Worm (Caenorhabditis elegans): ENCODE results near the gene sre-44.
A peak's percentile ranks its signal among the peaks of the same experiment; 100 is the strongest.

sre-44 gene

DNA sequence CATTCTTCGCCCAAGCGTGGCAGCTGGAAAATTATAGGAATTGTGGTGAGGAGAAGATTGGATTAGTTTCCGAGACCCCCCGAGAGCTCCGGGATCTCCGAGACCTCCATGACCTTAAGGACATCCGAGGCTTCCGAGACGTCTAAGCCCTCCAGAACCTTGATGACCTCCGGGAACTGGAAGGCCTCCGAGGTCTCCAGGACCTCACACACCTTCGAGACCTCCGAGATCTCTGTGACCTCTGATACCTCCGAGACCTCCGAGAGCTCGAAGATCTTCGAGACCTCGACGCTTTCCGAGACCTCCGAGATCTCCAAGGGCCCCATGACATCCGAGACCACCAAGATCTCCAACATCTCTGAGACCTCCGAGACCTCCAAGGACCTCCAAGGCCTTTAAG lies 32.9 kb downstream of the sre-44 start:
- no peak for TF ChIP-seq ref-2 (tag; optimal IDR thresholded peaks at IDR 0.05)
- TF ChIP-seq ceh-24 (tag; optimal IDR thresholded peaks at IDR 0.05): no peak
- TF ChIP-seq sox-4 (tag; optimal IDR thresholded peaks at IDR 0.05): no peak
- TF ChIP-seq nhr-11 (tag; optimal IDR thresholded peaks at IDR 0.05): no peak
- no peak for TF ChIP-seq rnt-1 (tag; optimal IDR thresholded peaks at IDR 0.05)
- no peak for TF ChIP-seq dmd-4 (tag; optimal IDR thresholded peaks at IDR 0.05; ENCODE audit: borderline replicate concordance)
- no peak for TF ChIP-seq pag-3 (tag; optimal IDR thresholded peaks at IDR 0.05; ENCODE audit: borderline replicate concordance)
- no peak for TF ChIP-seq ceh-19 (GFP tag; optimal IDR thresholded peaks at IDR 0.05)
- no peak for TF ChIP-seq tbx-2 (tag; optimal IDR thresholded peaks at IDR 0.05)
- TF ChIP-seq K02D7.2 (tag; optimal IDR thresholded peaks at IDR 0.05): no peak
- no peak for TF ChIP-seq hlh-15 (tag; optimal IDR thresholded peaks at IDR 0.05)
- TF ChIP-seq K09A11.1 (tag; optimal IDR thresholded peaks at IDR 0.05; ENCODE audit: insufficient read depth): no peak
- TF ChIP-seq ceh-45 (GFP tag; IDR thresholded peaks at IDR 0.05): no peak
- TF ChIP-seq tbx-7 (tag; optimal IDR thresholded peaks at IDR 0.05): no peak
- no peak for TF ChIP-seq hlh-8 (tag; optimal IDR thresholded peaks at IDR 0.05)
- no peak for TF ChIP-seq lin-11 (tag; optimal IDR thresholded peaks at IDR 0.05)
- no peak for TF ChIP-seq che-1 (tag; optimal IDR thresholded peaks at IDR 0.05)
- no peak for TF ChIP-seq ceh-31 (tag; optimal IDR thresholded peaks at IDR 0.05)
- no peak for TF ChIP-seq hlh-30 (tag; optimal IDR thresholded peaks at IDR 0.05; ENCODE audit: insufficient read depth)

DNA sequence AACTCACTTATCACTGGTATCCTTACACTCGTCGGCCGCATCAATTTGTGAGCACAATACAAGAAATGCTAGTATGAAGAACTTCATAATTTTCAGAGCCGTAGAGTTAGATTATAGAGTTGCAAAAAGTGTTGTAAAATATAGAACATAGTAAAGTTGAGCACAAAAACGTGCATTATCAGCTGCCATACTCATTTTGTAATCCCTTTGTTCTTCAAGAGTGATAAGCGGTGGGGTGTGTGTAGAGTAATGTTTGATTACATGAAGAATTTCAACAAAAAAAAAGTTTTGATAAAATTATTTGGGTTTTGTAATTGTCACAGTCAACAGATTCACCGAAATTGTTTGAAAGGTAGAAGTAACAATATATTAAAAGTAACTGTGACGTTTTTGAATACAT lies 33.5 kb downstream of the sre-44 start, which contains the start of the genes Y39G8B.13 and Y39G8B.10:
Gene Y39G8B.13, minus strand, starts transcription at position 125 of the 400 bp plus-strand sequence.
Gene Y39G8B.10, minus strand, starts transcription at position 193 of the 400 bp plus-strand sequence.
- TF ChIP-seq hlh-30 (tag; optimal IDR thresholded peaks at IDR 0.05; ENCODE audit: insufficient read depth) (no peak), rnt-1 (tag; optimal IDR thresholded peaks at IDR 0.05) (no peak), ttx-3 (tag; optimal IDR thresholded peaks at IDR 0.05) (no peak), ceh-48 (tag; optimal IDR thresholded peaks at IDR 0.05) (no peak), elt-2 (tag; optimal IDR thresholded peaks at IDR 0.05) (peak; percentile 56), unc-3 (GFP tag; conservative IDR thresholded peaks at IDR 0.05) (no peak), unc-3 (tag; optimal IDR thresholded peaks at IDR 0.05) (no peak), gmeb-2 (tag; optimal IDR thresholded peaks at IDR 0.05) (no peak)

DNA sequence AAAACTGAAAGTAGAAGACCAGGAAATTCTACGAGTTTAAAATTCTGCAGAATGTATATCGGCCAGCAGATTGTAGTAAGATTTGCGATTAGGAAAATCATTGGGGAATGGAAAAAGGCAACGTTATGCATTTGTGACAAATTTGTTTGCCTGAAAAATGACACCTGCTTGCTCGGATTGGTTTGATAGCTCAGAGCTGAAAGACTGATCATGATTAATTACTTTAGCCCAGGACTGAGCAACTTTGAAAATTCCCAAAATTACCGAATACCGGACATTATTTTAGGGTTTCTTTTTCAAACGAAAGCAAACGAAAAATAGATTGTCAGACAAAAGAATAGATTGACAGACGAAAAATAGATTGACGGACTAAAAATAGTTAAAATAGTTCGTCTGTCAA lies 35.2 kb downstream of the sre-44 start, which contains the start of gene sre-47:
Gene sre-47, minus strand, starts transcription at position 101 of the 400 bp plus-strand sequence.
- TF ChIP-seq ceh-34 (tag; optimal IDR thresholded peaks at IDR 0.05) (no peak), hlh-15 (tag; optimal IDR thresholded peaks at IDR 0.05) (no peak), ceh-18 (tag; optimal IDR thresholded peaks at IDR 0.05) (no peak), F13H6.1 (tag; optimal IDR thresholded peaks at IDR 0.05) (no peak), eyg-1 (tag; optimal IDR thresholded peaks at IDR 0.05) (no peak), lin-11 (tag; optimal IDR thresholded peaks at IDR 0.05) (no peak), unc-86 (tag; optimal IDR thresholded peaks at IDR 0.05) (no peak), K02D7.2 (tag; optimal IDR thresholded peaks at IDR 0.05) (no peak), dmd-4 (tag; optimal IDR thresholded peaks at IDR 0.05; ENCODE audit: borderline replicate concordance) (no peak), ceh-30 (tag; optimal IDR thresholded peaks at IDR 0.05) (no peak), syd-9 (tag; optimal IDR thresholded peaks at IDR 0.05) (no peak)

DNA sequence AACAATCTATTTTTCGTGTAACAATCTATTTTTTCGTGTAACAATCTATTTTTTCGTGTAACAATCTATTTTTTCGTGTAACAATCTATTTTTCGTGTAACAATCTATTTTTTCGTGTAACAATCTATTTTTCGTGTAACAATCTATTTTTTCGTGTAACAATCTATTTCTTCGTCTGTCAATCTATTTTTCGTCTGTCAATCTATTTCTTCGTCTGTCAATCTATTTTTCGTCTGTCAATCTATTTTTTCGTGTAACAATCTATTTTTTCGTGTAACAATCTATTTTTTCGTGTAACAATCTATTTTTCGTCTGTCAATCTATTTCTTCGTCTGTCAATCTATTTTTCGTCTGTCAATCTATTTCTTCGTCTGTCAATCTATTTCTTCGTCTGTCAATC lies 36.7 kb downstream of the sre-44 start:
- TF ChIP-seq pat-9 (tag; optimal IDR thresholded peaks at IDR 0.05) (peak; percentile 51), C38D4.7 (GFP tag; optimal IDR thresholded peaks at IDR 0.05) (peak; percentile 33), Y22D7AL.16 (tag; optimal IDR thresholded peaks at IDR 0.05) (peak; percentile 62), lin-11 (tag; optimal IDR thresholded peaks at IDR 0.05) (peak; percentile 23), che-1 (tag; optimal IDR thresholded peaks at IDR 0.05) (peak; percentile 67)

DNA sequence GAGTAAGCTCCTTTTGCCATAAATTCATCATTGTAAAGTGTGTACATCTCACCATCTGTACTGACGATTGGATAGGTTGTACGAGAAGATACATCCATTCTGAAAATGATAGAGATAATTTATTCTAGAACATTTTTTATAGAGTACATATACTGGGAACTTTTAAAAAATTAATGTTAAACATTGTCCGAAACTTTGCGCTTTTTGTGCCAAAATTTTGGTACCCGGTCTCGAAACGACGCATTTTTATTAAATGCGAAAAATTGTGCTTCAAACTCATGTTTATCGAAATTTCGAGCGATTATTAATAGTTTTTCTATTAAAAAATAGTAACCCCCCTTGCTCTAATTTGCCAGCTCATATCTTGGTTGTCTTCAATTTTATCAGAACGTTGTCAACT lies 42.4 kb downstream of the sre-44 start, which contains the start of gene Y39G8B.5:
Gene Y39G8B.5, minus strand, starts transcription at position 101 of the 400 bp plus-strand sequence.
- TF ChIP-seq rnt-1 (tag; optimal IDR thresholded peaks at IDR 0.05) (no peak), nhr-232 (tag; optimal IDR thresholded peaks at IDR 0.05) (no peak), ref-2 (tag; optimal IDR thresholded peaks at IDR 0.05) (no peak), eyg-1 (tag; optimal IDR thresholded peaks at IDR 0.05) (no peak), K09A11.1 (tag; optimal IDR thresholded peaks at IDR 0.05; ENCODE audit: insufficient read depth) (no peak), sox-4 (tag; optimal IDR thresholded peaks at IDR 0.05) (no peak), pha-4 (tag; optimal IDR thresholded peaks at IDR 0.05) (no peak), tbx-7 (tag; optimal IDR thresholded peaks at IDR 0.05) (no peak), hlh-13 (GFP tag; optimal IDR thresholded peaks at IDR 0.05) (no peak), ceh-18 (tag; optimal IDR thresholded peaks at IDR 0.05) (no peak), elt-2 (tag; optimal IDR thresholded peaks at IDR 0.05) (no peak), ceh-45 (GFP tag; IDR thresholded peaks at IDR 0.05) (no peak), sdc-2 (tag; optimal IDR thresholded peaks at IDR 0.05) (no peak), hlh-15 (tag; optimal IDR thresholded peaks at IDR 0.05) (no peak), ttx-3 (tag; optimal IDR thresholded peaks at IDR 0.05) (no peak), dve-1 (tag; optimal IDR thresholded peaks at IDR 0.05) (no peak), ceh-9 (tag; optimal IDR thresholded peaks at IDR 0.05) (no peak)
